Fruit fly (Drosophila melanogaster) whole organism, prepupa: ENCODE data around the gene CG14000.

ENCODE experiments used
- CG11762 ChIP-seq: fragments of 200-800 bp; sonication (Bioruptor generic); optimal IDR thresholded peaks from 3 replicates; lab custom pipeline; 2016; ENCODE audit warnings: missing biosample characterization, missing genetic modification characterization; ENCODE audit not compliant: insufficient read depth
- CG16779 ChIP-seq: fragments of 200-800 bp; sonication (Bioruptor generic); optimal IDR thresholded peaks from 3 replicates; lab custom pipeline; 2017; ENCODE audit warnings: missing biosample characterization, mild to moderate bottlenecking, missing genetic modification characterization
- CG34406 ChIP-seq: fragments of 200-800 bp; sonication (Bioruptor generic); optimal IDR thresholded peaks from 3 replicates; lab custom pipeline; 2016; ENCODE audit warnings: missing biosample characterization, missing genetic modification characterization
- CG3919 ChIP-seq: fragments of 200-800 bp; sonication (Bioruptor generic); optimal IDR thresholded peaks from 3 replicates; lab custom pipeline; 2016; ENCODE audit warnings: missing biosample characterization, missing genetic modification characterization
- Ets96B ChIP-seq: fragments of 200-800 bp; optimal IDR thresholded peaks from 2 replicates; lab custom pipeline; 2019; ENCODE audit warnings: missing biosample characterization, mild to moderate bottlenecking, missing genetic modification characterization, moderate library complexity
- Lpt ChIP-seq: fragments of 200-800 bp; sonication (Bioruptor generic); optimal IDR thresholded peaks from 3 replicates; lab custom pipeline; 2016; ENCODE audit warnings: missing biosample characterization, missing genetic modification characterization
- OdsH ChIP-seq: fragments of 200-800 bp; sonication (Bioruptor generic); optimal IDR thresholded peaks from 3 replicates; lab custom pipeline; 2016; ENCODE audit warnings: missing biosample characterization, missing genetic modification characterization
- Sox14 ChIP-seq: fragments of 200-800 bp; sonication (Bioruptor generic); optimal IDR thresholded peaks from 3 replicates; lab custom pipeline; 2016; ENCODE audit warnings: missing biosample characterization, missing genetic modification characterization
- acj6 ChIP-seq: fragments of 200-800 bp; sonication (Bioruptor generic); optimal IDR thresholded peaks from 3 replicates; lab custom pipeline; 2016; ENCODE audit warnings: missing biosample characterization, missing genetic modification characterization
- lz ChIP-seq: fragments of 200-800 bp; sonication (Bioruptor generic); optimal IDR thresholded peaks from 3 replicates; lab custom pipeline; 2016; ENCODE audit warnings: missing biosample characterization, missing genetic modification characterization
- net ChIP-seq: fragments of 200-800 bp; sonication (Bioruptor generic); optimal IDR thresholded peaks from 3 replicates; lab custom pipeline; 2016; ENCODE audit warnings: missing biosample characterization, missing genetic modification characterization
- spab ChIP-seq: fragments of 200-800 bp; sonication (Bioruptor generic); optimal IDR thresholded peaks from 2 replicates; lab custom pipeline; 2017; ENCODE audit warnings: missing biosample characterization, mild to moderate bottlenecking, missing genetic modification characterization, missing genetic modification reagents

DNA sequence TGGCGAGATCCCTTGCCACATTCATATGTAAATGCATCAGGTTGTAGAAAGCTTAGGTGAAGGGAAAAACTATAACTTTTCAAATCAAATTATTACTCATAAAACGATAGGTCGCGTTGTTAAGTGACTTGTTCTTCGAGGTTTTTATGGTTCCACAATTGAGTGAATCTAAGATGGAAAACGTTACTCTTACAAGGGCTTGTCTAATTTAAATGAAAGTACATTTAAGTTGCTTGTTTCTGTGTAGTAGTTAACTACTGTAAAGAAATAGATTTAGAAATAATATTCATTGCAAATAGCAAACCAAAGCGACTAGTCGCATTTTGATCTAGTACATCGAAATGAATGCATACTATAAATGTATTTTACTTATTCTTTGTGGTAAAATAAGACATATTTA lies 26.6 kb downstream of the CG14000 start, which contains the start of gene CG44574:
- TF ChIP-seq CG34406 (GFP tag; lab: Kevin White, UChicago) (no peak), CG11762 (GFP tag; lab: Kevin White, UChicago) (no peak), net (no peak), Ets96B (no peak), lz (GFP tag; lab: Kevin White, UChicago) (no peak), acj6 (GFP tag; lab: Kevin White, UChicago) (no peak), CG16779 (tag; lab: Kevin White, UChicago) (no peak), CG3919 (GFP tag; lab: Kevin White, UChicago) (no peak), spab (GFP tag; lab: Kevin White, UChicago) (no peak), Sox14 (GFP tag; lab: Kevin White, UChicago) (no peak), Lpt (no peak), OdsH (GFP tag; lab: Kevin White, UChicago) (no peak)
